Worm (Caenorhabditis elegans) whole organism, early embryonic: ENCODE data around the gene exc-15.

Source experiments
- B0310.2 ChIP-seq: sonication (generic microtip); optimal IDR thresholded peaks from 2 replicates; lab custom pipeline; 2016; ENCODE audit warnings: mild to moderate bottlenecking, missing genetic modification characterization, missing compliant biosample characterization
- ama-1 ChIP-seq: fragments of 150-350 bp; optimal IDR thresholded peaks from 2 replicates; lab custom pipeline; 2014
- ceh-13 ChIP-seq: fragments of 200-800 bp; sonication (Bioruptor generic); optimal IDR thresholded peaks from 2 replicates; lab custom pipeline; 2018; ENCODE audit warnings: mild to moderate bottlenecking, missing genetic modification characterization, missing compliant biosample characterization
- ets-7 ChIP-seq: sonication (generic microtip); optimal IDR thresholded peaks from 2 replicates; lab custom pipeline; 2016; ENCODE audit warnings: missing genotype, missing genetic modification characterization, missing compliant biosample characterization
- flt-1 ChIP-seq: fragments of 200-800 bp; sonication (Bioruptor generic); IDR thresholded peaks from 2 replicates; pipeline ENCODE4 v1.3.6; 2022; ENCODE audit warnings: missing genetic modification characterization, missing compliant biosample characterization
- hmbx-1 ChIP-seq: sonication (generic microtip); optimal IDR thresholded peaks from 2 replicates; lab custom pipeline; 2016; ENCODE audit warnings: mild to moderate bottlenecking, missing genetic modification characterization, missing compliant biosample characterization
- pes-1 ChIP-seq: fragments of 200-800 bp; sonication (Bioruptor generic); IDR thresholded peaks from 2 replicates; pipeline ENCODE4 v1.3.6; 2022; ENCODE audit warnings: missing genetic modification reagents, missing genetic modification characterization, missing compliant biosample characterization
- tbx-11 ChIP-seq: fragments of 200-800 bp; sonication (Bioruptor generic); IDR thresholded peaks from 2 replicates; pipeline ENCODE4 v1.3.6; 2022; ENCODE audit warnings: missing genetic modification characterization, missing compliant biosample characterization
- tra-4 ChIP-seq: sonication (generic microtip); optimal IDR thresholded peaks from 2 replicates; lab custom pipeline; 2017; ENCODE audit warnings: missing genetic modification characterization, missing compliant biosample characterization

DNA sequence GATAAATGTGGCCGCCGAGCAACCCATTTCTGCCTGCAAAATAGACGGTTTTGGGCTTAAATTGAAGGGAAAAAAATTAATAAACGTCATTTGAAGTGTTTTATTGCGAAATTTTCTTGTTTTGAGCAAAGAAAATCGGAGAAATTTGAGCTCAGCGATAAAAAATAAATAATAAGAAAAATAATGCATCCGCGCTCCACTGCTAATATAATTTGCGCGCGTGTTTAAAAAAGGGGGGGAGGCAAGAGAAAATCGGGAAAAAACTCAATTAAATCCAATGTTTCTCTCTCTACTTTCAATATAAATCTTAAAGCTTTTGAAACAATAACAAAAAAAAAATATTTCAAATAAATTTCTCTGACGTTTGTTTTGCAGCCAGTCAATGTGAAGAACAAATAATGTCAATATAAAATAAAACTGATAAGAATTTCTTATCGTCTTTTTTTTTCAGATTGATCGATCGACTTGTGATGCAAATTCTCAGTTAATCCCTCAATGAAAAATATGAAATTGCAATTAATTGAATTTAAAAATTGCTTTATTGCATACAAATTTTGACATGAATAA, 32.7 kb upstream of the exc-15 start, which contains the start of gene rft-2:
- TF ChIP-seq flt-1 (GFP tag; lab: Robert Waterston, UW) (no peak), ama-1 (no peak), ets-7 (tag; lab: Kevin White, UChicago) (no peak), ceh-13 (no peak), tbx-11 (no peak), tra-4 (no peak), B0310.2 (tag; lab: Kevin White, UChicago) (no peak), pes-1 (no peak), hmbx-1 (tag; lab: Kevin White, UChicago) (no peak)
